Fruit fly (Drosophila melanogaster) whole organism, embryonic: Measurements from ENCODE around the gene CG1738.

Source experiments
- Atf6 ChIP-seq: fragments of 200-800 bp; sonication (Bioruptor generic); IDR thresholded peaks from 2 replicates; pipeline ENCODE4 v1.3.6; 2022; ENCODE audit warnings: missing biosample characterization, missing genetic modification characterization
- CG10654 ChIP-seq: fragments of 200-800 bp; sonication (Bioruptor generic); optimal IDR thresholded peaks from 2 replicates; lab custom pipeline; 2016; ENCODE audit warnings: missing biosample characterization, missing genetic modification characterization
- CG10959 ChIP-seq: fragments of 200-800 bp; sonication (Bioruptor generic); IDR thresholded peaks from 2 replicates; pipeline ENCODE4 v1.3.6; 2022; ENCODE audit warnings: missing biosample characterization, missing genetic modification characterization
- CG11247 ChIP-seq: fragments of 200-800 bp; sonication (Bioruptor generic); IDR thresholded peaks from 2 replicates; pipeline ENCODE4 v1.3.6; 2022; ENCODE audit warnings: missing biosample characterization, missing genetic modification characterization
- CG11723 ChIP-seq: fragments of 200-800 bp; sonication (Bioruptor generic); optimal IDR thresholded peaks from 2 replicates; lab custom pipeline; 2017; ENCODE audit warnings: missing biosample characterization, mild to moderate bottlenecking, missing genetic modification characterization
- CG13296 ChIP-seq: fragments of 200-800 bp; sonication (Bioruptor generic); optimal IDR thresholded peaks from 3 replicates; lab custom pipeline; 2018; ENCODE audit warnings: missing biosample characterization, mild to moderate bottlenecking, missing genetic modification characterization
- CG13894 ChIP-seq: fragments of 200-800 bp; sonication (Bioruptor generic); optimal IDR thresholded peaks from 3 replicates; lab custom pipeline; 2018; ENCODE audit warnings: missing biosample characterization, mild to moderate bottlenecking, missing genetic modification characterization, moderate library complexity
- CG1792 ChIP-seq: fragments of 200-800 bp; sonication (Bioruptor generic); optimal IDR thresholded peaks from 2 replicates; lab custom pipeline; 2016; ENCODE audit warnings: missing biosample characterization, missing genetic modification characterization
- CG18599 ChIP-seq: fragments of 200-800 bp; sonication (Bioruptor generic); optimal IDR thresholded peaks from 3 replicates; lab custom pipeline; 2017; ENCODE audit warnings: missing biosample characterization, missing genetic modification characterization, mild to moderate bottlenecking, moderate library complexity, missing genetic modification reagents
- CG2120 ChIP-seq: fragments of 200-800 bp; sonication (Bioruptor generic); optimal IDR thresholded peaks from 3 replicates; lab custom pipeline; 2016; ENCODE audit warnings: missing biosample characterization, missing genetic modification characterization
- CG34422 ChIP-seq: fragments of 200-800 bp; sonication (Bioruptor generic); IDR thresholded peaks from 3 replicates; pipeline ENCODE4 v1.3.6; 2022; ENCODE audit warnings: missing biosample characterization, missing genetic modification characterization
- CG5953 ChIP-seq: fragments of 200-800 bp; sonication (Bioruptor generic); IDR thresholded peaks from 2 replicates; pipeline ENCODE4 v1.3.6; 2022; ENCODE audit warnings: missing biosample characterization, missing genetic modification characterization
- CG6175 ChIP-seq: fragments of 200-800 bp; sonication (Bioruptor generic); IDR thresholded peaks from 3 replicates; pipeline ENCODE4 v1.3.6; 2022; ENCODE audit warnings: missing biosample characterization, missing genetic modification characterization
- CG7786 ChIP-seq: fragments of 200-800 bp; sonication (Bioruptor generic); optimal IDR thresholded peaks from 2 replicates; lab custom pipeline; 2016; ENCODE audit warnings: missing biosample characterization, missing genetic modification characterization
- CG8290 ChIP-seq, 3 experiments: fragments of 200-800 bp; sonication (Bioruptor generic); optimal IDR thresholded peaks; 2 replicates each; lab custom pipeline; 2016 to 2019; ENCODE audit warnings: missing biosample characterization in 3 of 3, missing genetic modification characterization in 3 of 3, mild to moderate bottlenecking in 2 of 3, moderate library complexity in 1 of 3
- CoRest ChIP-seq: fragments of 200-800 bp; sonication (Bioruptor generic); optimal IDR thresholded peaks from 3 replicates; lab custom pipeline; 2018; ENCODE audit warnings: missing biosample characterization, mild to moderate bottlenecking, missing genetic modification characterization, moderate library complexity
- D ChIP-seq, 2 experiments: fragments of 200-800 bp in 1 of 2; fragments of >200 bp in 1 of 2; sonication (Bioruptor generic) in 1 of 2; optimal IDR thresholded peaks; 2 replicates in 1 of 2; 3 replicates in 1 of 2; lab custom pipeline; 2017; ENCODE audit warnings: mild to moderate bottlenecking in 1 of 2, missing biosample characterization in 1 of 2, missing genetic modification characterization in 1 of 2, missing genetic modification reagents in 1 of 2
- Dad ChIP-seq: fragments of 200-800 bp; sonication (Bioruptor generic); optimal IDR thresholded peaks from 3 replicates; lab custom pipeline; 2016; ENCODE audit warnings: missing biosample characterization, missing genetic modification characterization
- E2f2 ChIP-seq: fragments of 200-800 bp; sonication (Bioruptor generic); IDR thresholded peaks from 2 replicates; pipeline ENCODE4 v1.3.6; 2022; ENCODE audit warnings: missing biosample characterization, missing genetic modification characterization
- Fer1 ChIP-seq: fragments of 200-800 bp; sonication (Bioruptor generic); optimal IDR thresholded peaks from 2 replicates; lab custom pipeline; 2017; ENCODE audit warnings: missing biosample characterization, mild to moderate bottlenecking, missing genetic modification characterization
- Fer2 ChIP-seq: fragments of 200-800 bp; sonication (Bioruptor generic); optimal IDR thresholded peaks from 2 replicates; lab custom pipeline; 2018; ENCODE audit warnings: missing biosample characterization, mild to moderate bottlenecking, missing genetic modification characterization, moderate library complexity
- Fer3 ChIP-seq: fragments of 200-800 bp; sonication (Bioruptor generic); optimal IDR thresholded peaks from 2 replicates; lab custom pipeline; 2018; ENCODE audit warnings: missing biosample characterization, mild to moderate bottlenecking, missing genetic modification characterization, moderate library complexity
- Kr ChIP-seq: fragments of 200-800 bp; sonication (Bioruptor generic); optimal IDR thresholded peaks from 2 replicates; lab custom pipeline; 2017; ENCODE audit warnings: missing biosample characterization, mild to moderate bottlenecking, missing genetic modification characterization
- Med ChIP-seq: fragments of 200-800 bp; sonication (Bioruptor generic); peaks from one replicate; lab custom pipeline; 2016; ENCODE audit warnings: missing biosample characterization, missing genetic modification characterization, mild to moderate bottlenecking, inconsistent platforms, moderate library complexity
- NFAT ChIP-seq: fragments of 200-800 bp; sonication (Bioruptor generic); IDR thresholded peaks from 2 replicates; pipeline ENCODE4 v1.3.6; 2022; ENCODE audit warnings: missing biosample characterization, missing genetic modification characterization
- Neu2 ChIP-seq: fragments of 200-800 bp; sonication (Bioruptor generic); optimal IDR thresholded peaks from 3 replicates; lab custom pipeline; 2016; ENCODE audit warnings: missing biosample characterization, missing genetic modification characterization, borderline replicate concordance
- Poxn ChIP-seq: fragments of 200-800 bp; sonication (Bioruptor generic); IDR thresholded peaks from 2 replicates; pipeline ENCODE4 v1.3.6; 2022; ENCODE audit warnings: missing biosample characterization, missing genetic modification characterization
- Ptx1 ChIP-seq: fragments of 200-800 bp; sonication (Bioruptor generic); IDR thresholded peaks from 2 replicates; pipeline ENCODE4 v1.3.6; 2022; ENCODE audit warnings: missing biosample characterization, missing genetic modification characterization
- ap ChIP-seq: fragments of 200-800 bp; sonication (Bioruptor generic); IDR thresholded peaks from 2 replicates; pipeline ENCODE4 v1.3.6; 2022; ENCODE audit warnings: missing biosample characterization, missing genetic modification characterization
- bab2 ChIP-seq: fragments of 200-800 bp; sonication (Bioruptor generic); optimal IDR thresholded peaks from 2 replicates; lab custom pipeline; 2016; ENCODE audit warnings: missing biosample characterization, missing genetic modification characterization
- bsh ChIP-seq, 2 experiments: fragments of 200-800 bp; sonication (Bioruptor generic); optimal IDR thresholded peaks; 2 replicates each; lab custom pipeline; 2017 to 2018; ENCODE audit warnings: mild to moderate bottlenecking in 2 of 2, missing biosample characterization in 2 of 2, missing genetic modification characterization in 2 of 2, moderate library complexity in 1 of 2
- chm ChIP-seq: fragments of 200-800 bp; sonication (Bioruptor generic); IDR thresholded peaks from 2 replicates; pipeline ENCODE4 v1.3.6; 2022; ENCODE audit warnings: missing biosample characterization, missing genetic modification characterization
- crol ChIP-seq: fragments of 200-800 bp; sonication (Bioruptor generic); IDR thresholded peaks from 2 replicates; pipeline ENCODE4 v1.3.6; 2022; ENCODE audit warnings: missing biosample characterization, missing genetic modification characterization
- dysf ChIP-seq: fragments of 200-800 bp; sonication (Bioruptor generic); IDR thresholded peaks from 3 replicates; pipeline ENCODE4 v1.3.6; 2022; ENCODE audit warnings: missing biosample characterization, missing genetic modification characterization
- gro ChIP-seq: fragments of 200-800 bp; sonication (Bioruptor generic); optimal IDR thresholded peaks from 2 replicates; lab custom pipeline; 2016; ENCODE audit warnings: missing biosample characterization, missing genetic modification characterization
- her ChIP-seq: fragments of 200-800 bp; sonication (Bioruptor generic); optimal IDR thresholded peaks from 2 replicates; lab custom pipeline; 2016; ENCODE audit warnings: missing biosample characterization, missing genetic modification characterization
- jumu ChIP-seq: fragments of 200-800 bp; sonication (Bioruptor generic); optimal IDR thresholded peaks from 3 replicates; lab custom pipeline; 2016; ENCODE audit warnings: missing biosample characterization, missing genetic modification characterization
- mam ChIP-seq: fragments of 200-800 bp; sonication (Bioruptor generic); optimal IDR thresholded peaks from 3 replicates; lab custom pipeline; 2016; ENCODE audit warnings: missing biosample characterization, missing genetic modification characterization
- nau ChIP-seq: fragments of 200-800 bp; sonication (Bioruptor generic); optimal IDR thresholded peaks from 3 replicates; lab custom pipeline; 2017; ENCODE audit warnings: missing biosample characterization, mild to moderate bottlenecking, missing genetic modification characterization, missing genetic modification reagents
- nerfin-2 ChIP-seq: fragments of 200-800 bp; sonication (Bioruptor generic); IDR thresholded peaks from 2 replicates; pipeline ENCODE4 v1.3.6; 2022; ENCODE audit warnings: missing biosample characterization, missing genetic modification characterization; ENCODE audit not compliant: partially characterized antibody
- odd ChIP-seq: fragments of 200-800 bp; sonication (Bioruptor generic); optimal IDR thresholded peaks from 2 replicates; lab custom pipeline; 2017; ENCODE audit warnings: missing biosample characterization, mild to moderate bottlenecking, missing genetic modification characterization
- prd ChIP-seq, 3 experiments: fragments of >200 bp in 2 of 3; fragments of 200-800 bp in 1 of 3; sonication (Bioruptor generic) in 1 of 3; optimal IDR thresholded peaks in 2 of 3; IDR thresholded peaks in 1 of 3; 2 replicates in 2 of 3; 3 replicates in 1 of 3; pipeline versions ENCODE4 v1.3.6 to Lab custom; 2017 to 2022; ENCODE audit warnings: missing biosample characterization in 1 of 3, missing genetic modification characterization in 1 of 3
- schlank ChIP-seq: fragments of 200-800 bp; sonication (Bioruptor generic); optimal IDR thresholded peaks from 2 replicates; lab custom pipeline; 2018; ENCODE audit warnings: missing biosample characterization, mild to moderate bottlenecking, missing genetic modification characterization
- sima ChIP-seq: fragments of 200-800 bp; sonication (Bioruptor generic); optimal IDR thresholded peaks from 2 replicates; lab custom pipeline; 2016; ENCODE audit warnings: missing biosample characterization, missing genetic modification characterization
- sr ChIP-seq: fragments of 200-800 bp; sonication (Bioruptor generic); IDR thresholded peaks from 3 replicates; pipeline ENCODE4 v1.3.6; 2022; ENCODE audit warnings: missing biosample characterization, missing genetic modification characterization
- stc ChIP-seq: fragments of 200-800 bp; sonication (Bioruptor generic); IDR thresholded peaks from 2 replicates; pipeline ENCODE4 v1.3.6; 2022; ENCODE audit warnings: missing biosample characterization, missing genetic modification characterization
- vvl ChIP-seq: fragments of 200-800 bp; sonication (Bioruptor generic); IDR thresholded peaks from 2 replicates; pipeline ENCODE4 v1.3.6; 2022; ENCODE audit warnings: missing biosample characterization, missing genetic modification characterization
- wdn ChIP-seq: fragments of 200-800 bp; sonication (Bioruptor generic); IDR thresholded peaks from 2 replicates; pipeline ENCODE4 v1.3.6; 2022; ENCODE audit warnings: missing biosample characterization, missing genetic modification characterization

The CG1738 gene

DNA sequence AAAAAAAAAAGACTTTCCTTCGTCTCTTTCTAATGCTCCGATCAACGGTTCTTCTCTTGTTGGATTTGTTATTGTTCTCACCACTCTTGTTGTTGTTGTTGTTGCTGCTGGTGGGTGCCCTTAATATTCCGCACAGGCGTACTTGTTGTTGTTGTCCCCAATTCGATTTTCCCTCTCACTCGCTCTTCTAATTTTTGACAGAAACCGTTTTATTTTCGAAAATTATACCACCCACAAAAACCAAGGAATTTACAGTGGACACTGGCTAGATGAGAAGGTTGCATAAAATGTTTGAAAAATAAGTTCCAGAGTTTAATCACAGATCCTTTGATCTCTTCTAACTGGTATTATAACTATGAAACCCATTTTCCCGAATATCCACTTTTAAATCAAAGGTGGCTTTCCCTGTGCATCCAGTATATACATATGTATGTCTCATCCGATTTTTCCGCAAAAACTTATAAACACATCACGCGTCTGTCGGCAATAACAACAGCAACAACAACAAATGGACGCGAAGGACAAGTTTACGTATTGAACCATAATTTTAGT is 42.6 kb downstream of the CG1738 start (continued):
- TF ChIP-seq CG2120 (GFP tag; lab: Kevin White, UChicago) (peak; percentile 54), odd (GFP tag; lab: Kevin White, UChicago) (no peak), Poxn (GFP tag; lab: Robert Waterston, UW) (no peak; the same call in 1 of the 2 replicates), D (optimal IDR thresholded peaks at IDR 0.05; lab: Kevin White, UChicago) (no peak), D (GFP tag; optimal IDR thresholded peaks at IDR 0.05; lab: Kevin White, UChicago) (no peak), bsh (GFP tag; optimal IDR thresholded peaks at IDR 0.05; lab: Kevin White, UChicago) (peak in 1 of 2 experiments; percentile 8), Fer3 (tag; lab: Kevin White, UChicago) (peak; percentile 57), nerfin-2 (GFP tag; lab: Robert Waterston, UW) (no peak), chm (GFP tag; lab: Robert Waterston, UW) (0 out of 2 replicates have a peak, but pooled peaks have one; percentile 55), mam (GFP tag; lab: Kevin White, UChicago) (peak; percentile 19), CG5953 (GFP tag; lab: Robert Waterston, UW) (no peak), stc (GFP tag; lab: Robert Waterston, UW) (peak; percentile 68), Ptx1 (GFP tag; lab: Robert Waterston, UW) (peak; percentile 78), Fer1 (peak; percentile 1), prd (optimal IDR thresholded peaks at IDR 0.05; lab: Kevin White, UChicago) (no peak), prd (GFP tag; IDR thresholded peaks at IDR 0.05; lab: Robert Waterston, UW) (peak; percentile 49; the same call in 2 of the 3 replicates), CG7786 (GFP tag; lab: Kevin White, UChicago) (peak; percentile 16), CG13894 (no peak), CG11247 (GFP tag; lab: Robert Waterston, UW) (peak; percentile 22; the same call in 1 of the 2 replicates), nau (GFP tag; lab: Kevin White, UChicago) (no peak), her (GFP tag; lab: Kevin White, UChicago) (no peak), CG6175 (GFP tag; lab: Robert Waterston, UW) (no peak), Fer2 (no peak), bab2 (GFP tag; lab: Kevin White, UChicago) (no peak), Neu2 (GFP tag; lab: Kevin White, UChicago) (no peak), CG1792 (GFP tag; lab: Kevin White, UChicago) (peak; percentile 44), Kr (GFP tag; lab: Kevin White, UChicago) (no peak), NFAT (peak; percentile 68; the same call in 1 of the 2 replicates), CG34422 (GFP tag; lab: Robert Waterston, UW) (peak; percentile 25; the same call in 1 of the 3 replicates), CG8290 (GFP tag; optimal IDR thresholded peaks at IDR 0.05; lab: Kevin White, UChicago) (no peak), CG8290 (tag; optimal IDR thresholded peaks at IDR 0.05; lab: Kevin White, UChicago) (peak in 1 of 2 experiments; percentile 67), Med (GFP tag; lab: Kevin White, UChicago) (peak; percentile 95), Dad (GFP tag; lab: Kevin White, UChicago) (no peak), wdn (peak; percentile 57), ap (GFP tag; lab: Robert Waterston, UW) (0 out of 2 replicates have a peak, but pooled peaks have one; percentile 43), Atf6 (peak; percentile 34; the same call in 1 of the 2 replicates), E2f2 (GFP tag; lab: Robert Waterston, UW) (no peak)
- TF ChIP-seq, all 482 proteins: peak for 141

DNA sequence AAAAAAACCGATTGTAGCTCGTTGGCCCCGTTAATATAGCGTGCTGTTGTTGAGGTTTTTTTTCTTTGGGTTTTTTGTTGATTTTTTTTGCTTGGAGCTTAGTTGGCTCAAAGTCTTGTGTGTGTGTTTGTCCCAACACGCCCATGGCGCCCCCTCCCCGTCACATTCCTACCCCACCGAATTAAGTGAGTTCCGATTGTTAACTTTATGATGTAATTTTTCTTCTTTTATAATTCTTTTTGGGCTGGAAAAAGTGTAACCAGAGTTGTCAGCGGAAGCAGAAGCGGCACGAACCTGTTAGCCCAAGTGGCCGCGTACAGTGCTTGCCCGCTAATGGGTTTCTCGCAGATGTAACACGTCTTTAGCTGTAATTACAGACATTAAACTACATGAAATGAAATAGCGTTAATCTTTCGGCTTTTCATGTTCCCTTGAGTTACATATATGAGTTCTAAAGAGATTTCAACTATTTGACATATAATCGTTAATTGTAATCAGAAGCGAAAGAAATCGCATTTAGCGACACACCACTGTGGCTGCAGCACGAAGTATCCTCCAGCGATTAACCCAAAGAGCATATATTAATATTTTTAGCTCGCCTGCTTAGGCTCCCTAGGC is 44.3 kb downstream of the CG1738 start:
- TF ChIP-seq jumu: no peak
- TF ChIP-seq CG11723 (GFP tag; lab: Kevin White, UChicago): no peak
- peak; percentile 15 for TF ChIP-seq CG2120 (GFP tag; lab: Kevin White, UChicago)
- TF ChIP-seq sr (GFP tag; lab: Robert Waterston, UW): no peak
- 0 out of 2 replicates have a peak, but pooled peaks have one; percentile 43 for TF ChIP-seq vvl
- TF ChIP-seq Med (GFP tag; lab: Kevin White, UChicago): peak; percentile 69
- TF ChIP-seq gro: no peak
- TF ChIP-seq schlank: no peak
- no peak for TF ChIP-seq CG10654 (GFP tag; lab: Kevin White, UChicago)
- TF ChIP-seq CG10959 (GFP tag; lab: Robert Waterston, UW): no peak
- no peak for TF ChIP-seq CG13296 (GFP tag; lab: Kevin White, UChicago)
- 0 out of 3 replicates have a peak, but pooled peaks have one; percentile 31 for TF ChIP-seq dysf
- TF ChIP-seq CG18599 (GFP tag; lab: Kevin White, UChicago): no peak
- peak; percentile 48; the same call in 1 of the 2 replicates for TF ChIP-seq crol
- TF ChIP-seq sima (GFP tag; lab: Kevin White, UChicago): no peak
- no peak for TF ChIP-seq CoRest (tag; lab: Kevin White, UChicago)
